Worm (Caenorhabditis elegans): ENCODE data around the gene ZC190.8.

- TF ChIP-seq lin-39 (tag; optimal IDR thresholded peaks at IDR 0.05) (no peak), hlh-30 (tag; optimal IDR thresholded peaks at IDR 0.05; ENCODE audit: insufficient read depth) (peak; percentile 15), unc-62 (GFP tag; optimal IDR thresholded peaks at IDR 0.05 in 1 of 2) (no peak), unc-62 (tag; optimal IDR thresholded peaks at IDR 0.05) (no peak), lin-15B (tag; optimal IDR thresholded peaks at IDR 0.05) (no peak), dpl-1 (GFP tag; optimal IDR thresholded peaks at IDR 0.05) (no peak), F49E8.2 (tag; optimal IDR thresholded peaks at IDR 0.05; ENCODE audit: borderline replicate concordance) (no peak), daf-8 (GFP tag; IDR thresholded peaks at IDR 0.05) (no peak), lsy-2 (tag; optimal IDR thresholded peaks at IDR 0.05) (no peak)
Measured at ce11 chrV:8650365-8650764, 37.2 kb downstream of the ZC190.8 start.
